Worm (Caenorhabditis elegans) whole organism, L1 larva: ENCODE results near the gene nhr-48.

ENCODE experiments used
- Y116A8C.19 ChIP-seq: sonication (generic microtip); optimal IDR thresholded peaks from 2 replicates; lab custom pipeline; 2016; ENCODE audit warnings: missing compliant biosample characterization, missing genetic modification characterization, borderline replicate concordance
- aha-1 ChIP-seq: fragments of 150-350 bp; optimal IDR thresholded peaks from 2 replicates; lab custom pipeline; 2014; ENCODE audit warnings: missing biosample characterization, missing genetic modification characterization
- ama-1 ChIP-seq: fragments of 150-350 bp; optimal IDR thresholded peaks from 2 replicates; lab custom pipeline; 2014
- ceh-82 ChIP-seq, 3 experiments: fragments of 150-350 bp in 1 of 3; sonication (generic microtip) in 2 of 3; optimal IDR thresholded peaks; 2 replicates each; lab custom pipeline; 2014 to 2017; ENCODE audit warnings: missing biosample characterization in 3 of 3, missing genetic modification characterization in 3 of 3
- ces-1 ChIP-seq: fragments of 150-350 bp; optimal IDR thresholded peaks from 2 replicates; lab custom pipeline; 2014; ENCODE audit warnings: missing biosample characterization, missing genetic modification reagents, missing genetic modification characterization
- egl-27 ChIP-seq, 2 experiments: fragments of 150-350 bp in 1 of 2; sonication (generic microtip); optimal IDR thresholded peaks; 3 replicates each; lab custom pipeline; 2017 to 2018; ENCODE audit warnings: missing biosample characterization in 2 of 2, missing genetic modification characterization in 2 of 2, missing genetic modification reagents in 2 of 2
- lin-15B ChIP-seq: fragments of 150-350 bp; sonication (generic microtip); optimal IDR thresholded peaks from 3 replicates; lab custom pipeline; 2014; ENCODE audit warnings: missing biosample characterization, missing genetic modification characterization
- lir-3 ChIP-seq: sonication (generic microtip); optimal IDR thresholded peaks from 2 replicates; lab custom pipeline; 2016; ENCODE audit warnings: mild to moderate bottlenecking, missing genetic modification characterization, moderate library complexity, missing compliant biosample characterization; ENCODE audit not compliant: poor library complexity
- snpc-4 ChIP-seq: fragments of 150-350 bp; optimal IDR thresholded peaks from 2 replicates; lab custom pipeline; 2014; ENCODE audit warnings: missing biosample characterization, missing genetic modification characterization
- unc-130 ChIP-seq: fragments of 150-350 bp; optimal IDR thresholded peaks from 2 replicates; lab custom pipeline; 2017; ENCODE audit warnings: missing biosample characterization, missing genetic modification characterization, inconsistent platforms
- unc-62 ChIP-seq: fragments of 150-350 bp; optimal IDR thresholded peaks from 2 replicates; lab custom pipeline; 2014; ENCODE audit warnings: missing biosample characterization, missing genetic modification reagents, missing genetic modification characterization
- ztf-11 ChIP-seq, 2 experiments: sonication (generic microtip); optimal IDR thresholded peaks; 2 replicates each; lab custom pipeline; 2016 to 2017; ENCODE audit warnings: missing genetic modification characterization in 2 of 2, missing biosample characterization in 1 of 2, missing compliant biosample characterization in 1 of 2
- ztf-4 ChIP-seq: fragments of 150-350 bp; optimal IDR thresholded peaks from 2 replicates; lab custom pipeline; 2014; ENCODE audit warnings: missing biosample characterization, missing genetic modification characterization

DNA sequence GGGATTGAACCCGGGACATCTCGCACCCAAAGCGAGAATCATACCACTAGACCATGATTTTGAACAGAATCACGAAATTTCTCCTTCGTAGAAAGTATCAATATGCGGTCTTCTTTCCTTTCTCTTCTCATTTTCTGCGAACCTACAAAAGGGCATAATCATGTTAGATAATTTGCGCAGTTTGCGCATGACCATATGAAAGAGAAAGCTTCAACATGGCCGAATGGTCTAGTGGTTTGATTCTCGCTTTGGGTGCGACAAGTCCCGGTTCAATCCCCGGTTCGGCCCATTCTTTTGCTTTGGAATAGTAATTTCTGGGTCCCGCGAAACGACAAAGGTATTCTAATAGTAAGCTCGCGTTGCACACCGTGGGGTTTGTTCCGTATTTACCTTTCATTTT is 39.8 kb downstream of the nhr-48 start:
- TF ChIP-seq ztf-11 (tag; optimal IDR thresholded peaks at IDR 0.05; lab: Kevin White, UChicago) (no peak), ceh-82 (tag; optimal IDR thresholded peaks at IDR 0.05; lab: Kevin White, UChicago) (no peak), unc-62 (GFP tag; lab: Kevin White, UChicago) (no peak), lir-3 (tag; lab: Kevin White, UChicago) (no peak), ztf-4 (no peak), unc-130 (tag; lab: Kevin White, UChicago) (no peak), Y116A8C.19 (tag; lab: Kevin White, UChicago) (no peak), egl-27 (tag; optimal IDR thresholded peaks at IDR 0.05; lab: Kevin White, UChicago) (no peak), aha-1 (tag; lab: Kevin White, UChicago) (no peak), snpc-4 (no peak), ama-1 (lab: Kevin White, UChicago) (no peak), ces-1 (GFP tag; lab: Kevin White, UChicago) (no peak), lin-15B (peak; percentile 27)
